Fruit fly (Drosophila melanogaster) whole organism, embryonic: ENCODE results near the gene Cyp6v1.

Experiments used
- CG10321 ChIP-seq: fragments of 200-800 bp; sonication (Bioruptor generic); IDR thresholded peaks from 2 replicates; pipeline ENCODE4 v1.3.6; 2022; ENCODE audit warnings: missing biosample characterization, missing genetic modification characterization
- CG11456 ChIP-seq: fragments of 200-800 bp; sonication (Bioruptor generic); IDR thresholded peaks from 3 replicates; pipeline ENCODE4 v1.3.6; 2022; ENCODE audit warnings: missing biosample characterization, missing genetic modification characterization
- CG12219 ChIP-seq: fragments of 200-800 bp; sonication (Bioruptor generic); optimal IDR thresholded peaks from 3 replicates; lab custom pipeline; 2018; ENCODE audit warnings: missing biosample characterization, mild to moderate bottlenecking, missing genetic modification characterization
- CG17568 ChIP-seq: fragments of 200-800 bp; sonication (Bioruptor generic); optimal IDR thresholded peaks from 2 replicates; lab custom pipeline; 2018; ENCODE audit warnings: missing biosample characterization, mild to moderate bottlenecking, missing genetic modification characterization, moderate library complexity
- CG1792 ChIP-seq: fragments of 200-800 bp; sonication (Bioruptor generic); optimal IDR thresholded peaks from 2 replicates; lab custom pipeline; 2016; ENCODE audit warnings: missing biosample characterization, missing genetic modification characterization
- CG18011 ChIP-seq: fragments of 200-800 bp; sonication (Bioruptor generic); optimal IDR thresholded peaks from 2 replicates; lab custom pipeline; 2017; ENCODE audit warnings: missing biosample characterization, missing genetic modification characterization, mild to moderate bottlenecking, moderate library complexity, missing genotype
- CG1832 ChIP-seq: fragments of 200-800 bp; sonication (Bioruptor generic); optimal IDR thresholded peaks from 2 replicates; lab custom pipeline; 2017; ENCODE audit warnings: missing biosample characterization, mild to moderate bottlenecking, missing genetic modification characterization, inconsistent platforms
- CG30403 ChIP-seq: fragments of 200-800 bp; sonication (Bioruptor generic); optimal IDR thresholded peaks from 3 replicates; lab custom pipeline; 2016; ENCODE audit warnings: missing biosample characterization, missing genetic modification characterization
- CG34422 ChIP-seq: fragments of 200-800 bp; sonication (Bioruptor generic); IDR thresholded peaks from 3 replicates; pipeline ENCODE4 v1.3.6; 2022; ENCODE audit warnings: missing biosample characterization, missing genetic modification characterization
- CG4360 ChIP-seq: fragments of 200-800 bp; sonication (Bioruptor generic); IDR thresholded peaks from 2 replicates; pipeline ENCODE4 v1.3.6; 2022; ENCODE audit warnings: missing biosample characterization, missing genetic modification characterization
- CG6791 ChIP-seq: fragments of 200-800 bp; sonication (Bioruptor generic); IDR thresholded peaks from 3 replicates; pipeline ENCODE4 v1.3.6; 2022; ENCODE audit warnings: missing biosample characterization, missing genetic modification characterization; ENCODE audit not compliant: partially characterized antibody
- CG7556 ChIP-seq: fragments of 200-800 bp; sonication (Bioruptor generic); optimal IDR thresholded peaks from 2 replicates; lab custom pipeline; 2017; ENCODE audit warnings: missing biosample characterization, mild to moderate bottlenecking, missing genetic modification characterization
- CG8089 ChIP-seq: fragments of 200-800 bp; sonication (Bioruptor generic); optimal IDR thresholded peaks from 3 replicates; lab custom pipeline; 2016; ENCODE audit warnings: missing biosample characterization, missing genetic modification characterization
- CG8924 ChIP-seq: fragments of 200-800 bp; optimal IDR thresholded peaks from 3 replicates; lab custom pipeline; 2019; ENCODE audit warnings: missing biosample characterization, mild to moderate bottlenecking, missing genetic modification characterization, moderate library complexity
- CTCF ChIP-seq: fragments of 200-800 bp; sonication (Bioruptor generic); optimal IDR thresholded peaks from 2 replicates; lab custom pipeline; 2017; ENCODE audit warnings: missing biosample characterization, mild to moderate bottlenecking, missing genetic modification characterization, moderate library complexity
- Dbx ChIP-seq: fragments of 200-800 bp; sonication (Bioruptor generic); IDR thresholded peaks from 3 replicates; pipeline ENCODE4 v1.3.6; 2022; ENCODE audit warnings: missing biosample characterization, missing genetic modification characterization
- Dip3 ChIP-seq: fragments of 200-800 bp; sonication (Bioruptor generic); optimal IDR thresholded peaks from 3 replicates; lab custom pipeline; 2016; ENCODE audit warnings: missing biosample characterization, missing genetic modification characterization
- Dp ChIP-seq: fragments of 200-800 bp; sonication (Bioruptor generic); optimal IDR thresholded peaks from 2 replicates; lab custom pipeline; 2018; ENCODE audit warnings: missing biosample characterization, mild to moderate bottlenecking, missing genetic modification characterization, moderate library complexity
- Ets65A ChIP-seq: fragments of 200-800 bp; sonication (Bioruptor generic); peaks from one replicate; lab custom pipeline; 2016; ENCODE audit warnings: missing biosample characterization, missing genetic modification characterization
- Hr39 ChIP-seq: fragments of >200 bp; optimal IDR thresholded peaks from 2 replicates; lab custom pipeline; 2017
- Hr51 ChIP-seq, 2 experiments: fragments of 200-800 bp; sonication (Bioruptor generic); optimal IDR thresholded peaks; 2 replicates in 1 of 2; 3 replicates in 1 of 2; lab custom pipeline; 2016 to 2018; ENCODE audit warnings: missing biosample characterization in 2 of 2, missing genetic modification characterization in 2 of 2, mild to moderate bottlenecking in 1 of 2, moderate library complexity in 1 of 2
- Jarid2 ChIP-seq: fragments of 200-800 bp; sonication (Bioruptor generic); optimal IDR thresholded peaks from 3 replicates; lab custom pipeline; 2017; ENCODE audit warnings: mild to moderate bottlenecking, missing biosample characterization, missing genetic modification reagents, missing genetic modification characterization
- Nf-YA ChIP-seq: fragments of 200-800 bp; sonication (Bioruptor generic); IDR thresholded peaks from 2 replicates; pipeline ENCODE4 v1.3.6; 2022; ENCODE audit warnings: missing biosample characterization, missing genetic modification characterization
- Nf-YB ChIP-seq: fragments of 200-800 bp; sonication (Bioruptor generic); optimal IDR thresholded peaks from 3 replicates; lab custom pipeline; 2019; ENCODE audit warnings: missing biosample characterization, mild to moderate bottlenecking, missing genetic modification characterization, moderate library complexity
- Nf-YC ChIP-seq: fragments of 200-800 bp; optimal IDR thresholded peaks from 3 replicates; lab custom pipeline; 2019; ENCODE audit warnings: missing biosample characterization, mild to moderate bottlenecking, missing genetic modification characterization, moderate library complexity
- PHDP ChIP-seq: fragments of 200-800 bp; sonication (Bioruptor generic); optimal IDR thresholded peaks from 3 replicates; lab custom pipeline; 2018; ENCODE audit warnings: missing biosample characterization, mild to moderate bottlenecking, missing genetic modification characterization, moderate library complexity
- Ravus ChIP-seq: fragments of 200-800 bp; sonication (Bioruptor generic); IDR thresholded peaks from 2 replicates; pipeline ENCODE4 v1.3.6; 2022; ENCODE audit warnings: missing biosample characterization, missing genetic modification characterization
- Rx ChIP-seq: fragments of 200-800 bp; sonication (Bioruptor generic); IDR thresholded peaks from 2 replicates; pipeline ENCODE4 v1.3.6; 2022; ENCODE audit warnings: missing biosample characterization, missing genetic modification characterization
- TFAM ChIP-seq: fragments of 200-800 bp; sonication (Bioruptor generic); optimal IDR thresholded peaks from 2 replicates; lab custom pipeline; 2017; ENCODE audit warnings: missing biosample characterization, missing genetic modification characterization, inconsistent platforms
- Xrp1 ChIP-seq: fragments of 200-800 bp; sonication (Bioruptor generic); IDR thresholded peaks from 2 replicates; pipeline ENCODE4 v1.3.6; 2022; ENCODE audit warnings: missing biosample characterization, missing genetic modification characterization
- ash1 ChIP-seq: fragments of 200-800 bp; sonication (Bioruptor generic); optimal IDR thresholded peaks from 2 replicates; lab custom pipeline; 2018; ENCODE audit warnings: missing biosample characterization, mild to moderate bottlenecking, missing genetic modification characterization
- cad ChIP-seq: fragments of >200 bp; optimal IDR thresholded peaks from 2 replicates; lab custom pipeline; 2017; ENCODE audit warnings: missing biosample characterization, missing genetic modification characterization
- cg ChIP-seq: fragments of 200-800 bp; sonication (Bioruptor generic); optimal IDR thresholded peaks from 3 replicates; lab custom pipeline; 2019; ENCODE audit warnings: missing biosample characterization, mild to moderate bottlenecking, missing genetic modification characterization, moderate library complexity
- fd96Cb ChIP-seq: fragments of 200-800 bp; sonication (Bioruptor generic); optimal IDR thresholded peaks from 2 replicates; lab custom pipeline; 2018; ENCODE audit warnings: missing biosample characterization, mild to moderate bottlenecking, missing genetic modification characterization, moderate library complexity
- gcm ChIP-seq: fragments of 200-800 bp; sonication (Bioruptor generic); optimal IDR thresholded peaks from 2 replicates; lab custom pipeline; 2019; ENCODE audit warnings: missing biosample characterization, mild to moderate bottlenecking, missing genetic modification characterization, moderate library complexity
- gsb-n ChIP-seq: fragments of 200-800 bp; sonication (Bioruptor generic); optimal IDR thresholded peaks from 3 replicates; lab custom pipeline; 2018; ENCODE audit warnings: missing biosample characterization, mild to moderate bottlenecking, missing genetic modification characterization
- hth ChIP-seq: fragments of >200 bp; optimal IDR thresholded peaks from 2 replicates; lab custom pipeline; 2017; ENCODE audit warnings: inconsistent platforms
- kah ChIP-seq: fragments of 200-800 bp; sonication (Bioruptor generic); optimal IDR thresholded peaks from 2 replicates; lab custom pipeline; 2018; ENCODE audit warnings: missing biosample characterization, mild to moderate bottlenecking, missing genetic modification characterization
- lov ChIP-seq, 2 experiments: fragments of 200-800 bp in 1 of 2; fragments of >200 bp in 1 of 2; sonication (Bioruptor generic) in 1 of 2; IDR thresholded peaks in 1 of 2; optimal IDR thresholded peaks in 1 of 2; 2 replicates in 1 of 2; 3 replicates in 1 of 2; pipeline versions ENCODE4 v1.3.6 to Lab custom; 2017 to 2022; ENCODE audit warnings: missing biosample characterization in 1 of 2, missing genetic modification characterization in 1 of 2
- nau ChIP-seq: fragments of 200-800 bp; sonication (Bioruptor generic); optimal IDR thresholded peaks from 3 replicates; lab custom pipeline; 2017; ENCODE audit warnings: missing biosample characterization, mild to moderate bottlenecking, missing genetic modification characterization, missing genetic modification reagents
- nmo ChIP-seq: fragments of 200-800 bp; sonication (Bioruptor generic); optimal IDR thresholded peaks from 2 replicates; lab custom pipeline; 2018; ENCODE audit warnings: missing biosample characterization, mild to moderate bottlenecking, missing genetic modification characterization, moderate library complexity
- p53 ChIP-seq: fragments of 200-800 bp; sonication (Bioruptor generic); optimal IDR thresholded peaks from 2 replicates; lab custom pipeline; 2016; ENCODE audit warnings: missing biosample characterization, missing genetic modification characterization
- pum ChIP-seq: fragments of 200-800 bp; sonication (Bioruptor generic); optimal IDR thresholded peaks from 2 replicates; lab custom pipeline; 2016; ENCODE audit warnings: missing biosample characterization, missing genetic modification characterization
- run ChIP-seq: fragments of 200-800 bp; sonication (Bioruptor generic); optimal IDR thresholded peaks from 3 replicates; lab custom pipeline; 2018; ENCODE audit warnings: missing biosample characterization, mild to moderate bottlenecking, missing genetic modification characterization
- seq ChIP-seq: fragments of 200-800 bp; sonication (Bioruptor generic); IDR thresholded peaks from 2 replicates; pipeline ENCODE4 v1.3.6; 2022; ENCODE audit warnings: missing biosample characterization, missing genetic modification characterization
- sqz ChIP-seq: fragments of 200-800 bp; sonication (Bioruptor generic); optimal IDR thresholded peaks from 3 replicates; lab custom pipeline; 2018; ENCODE audit warnings: missing biosample characterization, mild to moderate bottlenecking, missing genetic modification characterization
- tll ChIP-seq, 2 experiments: fragments of 200-800 bp in 1 of 2; fragments of >200 bp in 1 of 2; sonication (Bioruptor generic) in 1 of 2; optimal IDR thresholded peaks; 2 replicates each; lab custom pipeline; 2017 to 2019; ENCODE audit warnings: missing biosample characterization in 2 of 2, missing genetic modification characterization in 2 of 2, mild to moderate bottlenecking in 1 of 2, moderate library complexity in 1 of 2
- ttk ChIP-seq: fragments of 200-800 bp; sonication (Bioruptor generic); IDR thresholded peaks from 2 replicates; pipeline ENCODE4 v2.1.2; 2022; ENCODE audit warnings: missing biosample characterization, missing genetic modification characterization
- tx ChIP-seq: fragments of 200-800 bp; sonication (Bioruptor generic); optimal IDR thresholded peaks from 2 replicates; lab custom pipeline; 2016; ENCODE audit warnings: missing biosample characterization, missing genetic modification characterization
- vvl ChIP-seq: fragments of 200-800 bp; sonication (Bioruptor generic); IDR thresholded peaks from 2 replicates; pipeline ENCODE4 v1.3.6; 2022; ENCODE audit warnings: missing biosample characterization, missing genetic modification characterization
- wor ChIP-seq: fragments of 200-800 bp; sonication (Bioruptor generic); IDR thresholded peaks from 2 replicates; pipeline ENCODE4 v1.3.6; 2022; ENCODE audit warnings: missing biosample characterization, missing genetic modification characterization
- z ChIP-seq: fragments of 200-800 bp; sonication (Bioruptor generic); IDR thresholded peaks from 3 replicates; pipeline ENCODE4 v1.3.6; 2022; ENCODE audit warnings: missing biosample characterization, missing genetic modification characterization

Cyp6v1 gene

DNA sequence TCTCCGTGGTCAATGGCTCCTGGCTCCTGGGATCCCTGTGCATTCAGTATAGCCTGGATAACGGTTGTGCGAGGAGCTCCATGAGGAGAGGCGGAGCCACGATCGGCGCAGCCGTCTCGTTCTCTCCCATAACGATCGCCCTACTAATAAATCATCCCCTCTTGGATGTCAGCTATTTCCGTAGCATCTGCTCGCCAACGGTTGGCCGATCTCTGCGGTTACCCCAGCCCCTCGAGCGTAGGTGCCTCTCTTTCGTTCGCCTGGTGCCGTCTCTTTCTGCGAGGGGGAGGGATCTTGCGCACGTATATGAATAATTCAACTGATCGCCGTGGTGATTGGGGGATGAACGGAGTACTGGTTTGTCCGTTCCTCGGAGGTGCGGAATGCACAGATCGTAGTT lies 33.5 kb downstream of the Cyp6v1 start, which contains the start of gene run:
TSS of gene run (plus strand) at position 217 of the 400 bp plus-strand sequence.
- 0 out of 3 replicates have a peak, but pooled peaks have one; percentile 54 for TF ChIP-seq z (GFP tag; lab: Robert Waterston, UW)
- TF ChIP-seq CG34422 (GFP tag; lab: Robert Waterston, UW), result 0 out of 3 replicates have a peak, but pooled peaks have one; percentile 23
- TF ChIP-seq lov (optimal IDR thresholded peaks at IDR 0.05; lab: Kevin White, UChicago), result no peak
- no peak for TF ChIP-seq lov (GFP tag; IDR thresholded peaks at IDR 0.05; lab: Robert Waterston, UW)
- 0 out of 3 replicates have a peak, but pooled peaks have one; percentile 20 for TF ChIP-seq CG6791 (GFP tag; lab: Robert Waterston, UW)
- TF ChIP-seq run (tag; lab: Kevin White, UChicago), result peak; percentile 29
- TF ChIP-seq hth (lab: Kevin White, UChicago), result peak; percentile 63
- TF ChIP-seq Hr51 (GFP tag; optimal IDR thresholded peaks at IDR 0.05; lab: Kevin White, UChicago), result no peak
- peak; percentile 94 for TF ChIP-seq Nf-YC (tag; lab: Kevin White, UChicago)
- TF ChIP-seq CG10321 (GFP tag; lab: Robert Waterston, UW), result peak; percentile 86
- no peak for TF ChIP-seq gcm
- peak; percentile 42 for TF ChIP-seq cg (GFP tag; lab: Kevin White, UChicago)
- TF ChIP-seq CG12219 (GFP tag; lab: Kevin White, UChicago), result no peak
- TF ChIP-seq Hr39 (lab: Kevin White, UChicago), result no peak
- peak; percentile 90 for TF ChIP-seq CG1832 (GFP tag; lab: Kevin White, UChicago)
- TF ChIP-seq Rx (GFP tag; lab: Robert Waterston, UW), result no peak
- TF ChIP-seq Jarid2 (GFP tag; lab: Kevin White, UChicago), result peak; percentile 41
- no peak for TF ChIP-seq Ravus (GFP tag; lab: Robert Waterston, UW)
- TF ChIP-seq pum (GFP tag; lab: Kevin White, UChicago), result no peak
- no peak for TF ChIP-seq CG11456 (GFP tag; lab: Robert Waterston, UW)
- no peak for TF ChIP-seq CG17568 (GFP tag; lab: Kevin White, UChicago)
- TF ChIP-seq vvl (GFP tag; lab: Robert Waterston, UW), result peak; percentile 49; the same call in 1 of the 2 replicates
- TF ChIP-seq CTCF, result no peak
- TF ChIP-seq CG4360, result peak; percentile 35; the same call in 1 of the 2 replicates
- no peak for TF ChIP-seq p53 (GFP tag; lab: Kevin White, UChicago)
- TF ChIP-seq CG30403 (GFP tag; lab: Kevin White, UChicago), result no peak
- TF ChIP-seq nau, result no peak
- no peak for TF ChIP-seq Dbx (GFP tag; lab: Robert Waterston, UW)
- TF ChIP-seq Nf-YA (GFP tag; lab: Robert Waterston, UW), result peak; percentile 69
- no peak for TF ChIP-seq tx (GFP tag; lab: Kevin White, UChicago)
- TF ChIP-seq ttk (GFP tag; lab: Robert Waterston, UW), result peak; percentile 49; the same call in 1 of the 2 replicates
- TF ChIP-seq Dp (GFP tag; lab: Kevin White, UChicago), result no peak
- TF ChIP-seq PHDP (tag; lab: Kevin White, UChicago), result no peak
- TF ChIP-seq wor, result no peak
- TF ChIP-seq Nf-YB (GFP tag; lab: Kevin White, UChicago), result peak; percentile 97
- TF ChIP-seq sqz, result peak; percentile 0
- TF ChIP-seq seq, result peak; percentile 53; the same call in 1 of the 2 replicates

DNA sequence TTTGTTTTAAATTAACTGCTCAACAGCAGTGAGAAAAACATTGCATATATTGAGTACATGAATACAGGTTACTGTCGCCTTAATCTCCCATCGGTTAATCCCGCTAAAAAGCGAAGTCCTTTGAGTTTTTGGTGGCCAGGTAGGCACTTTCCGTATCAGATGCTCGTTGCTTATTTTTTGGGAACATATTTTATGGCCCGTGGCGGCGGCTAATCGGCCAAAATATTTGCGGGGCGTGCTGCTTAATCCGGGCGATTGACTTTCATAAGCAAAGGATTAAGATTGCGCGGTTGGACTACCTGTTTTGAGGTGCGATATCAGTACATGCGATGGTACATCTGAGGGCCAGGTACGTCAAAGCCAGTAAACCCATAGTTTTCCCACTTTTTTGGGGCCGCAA lies 34.3 kb downstream of the Cyp6v1 start:
- TF ChIP-seq nmo (GFP tag; lab: Kevin White, UChicago) (no peak), ash1 (GFP tag; lab: Kevin White, UChicago) (no peak), fd96Cb (no peak), CG8089 (GFP tag; lab: Kevin White, UChicago) (no peak), tll (GFP tag; optimal IDR thresholded peaks at IDR 0.05; lab: Kevin White, UChicago) (peak in 1 of 2 experiments; percentile 85), gsb-n (tag; lab: Kevin White, UChicago) (no peak), TFAM (GFP tag; lab: Kevin White, UChicago) (no peak), CG8924 (tag; lab: Kevin White, UChicago) (no peak), cad (GFP tag; lab: Kevin White, UChicago) (peak; percentile 72), CG7556 (no peak), Xrp1 (no peak), CG18011 (GFP tag; lab: Kevin White, UChicago) (no peak), Dip3 (GFP tag; lab: Kevin White, UChicago) (no peak), kah (GFP tag; lab: Kevin White, UChicago) (no peak), CG1792 (GFP tag; lab: Kevin White, UChicago) (no peak), Ets65A (GFP tag; lab: Kevin White, UChicago) (peak; percentile 24)
- TF ChIP-seq, all 482 proteins: peak for 3
